Fruit fly (Drosophila melanogaster) whole organism, embryonic: ENCODE data around the gene mfr.
A peak's percentile ranks its signal among the peaks of the same experiment; 100 is the strongest.

Experiments
- Blimp-1 ChIP-seq: fragments of 200-800 bp; sonication (Bioruptor generic); optimal IDR thresholded peaks from 3 replicates; lab custom pipeline; 2018; ENCODE audit warnings: missing biosample characterization, missing genetic modification characterization, mild to moderate bottlenecking, moderate library complexity, missing genetic modification reagents
- C15 ChIP-seq: fragments of 200-800 bp; sonication (Bioruptor generic); IDR thresholded peaks from 3 replicates; pipeline ENCODE4 v1.3.6; 2022; ENCODE audit warnings: missing biosample characterization, missing genetic modification characterization
- CG10565 ChIP-seq: fragments of 200-800 bp; sonication (Bioruptor generic); optimal IDR thresholded peaks from 3 replicates; lab custom pipeline; 2016; ENCODE audit warnings: missing biosample characterization, mild to moderate bottlenecking, missing genetic modification characterization
- CG11560 ChIP-seq: fragments of 200-800 bp; sonication (Bioruptor generic); IDR thresholded peaks from 3 replicates; pipeline ENCODE4 v1.3.6; 2022; ENCODE audit warnings: missing biosample characterization, missing genetic modification characterization
- CG14710 ChIP-seq: fragments of 200-800 bp; sonication (Bioruptor generic); optimal IDR thresholded peaks from 3 replicates; lab custom pipeline; 2019; ENCODE audit warnings: missing biosample characterization, mild to moderate bottlenecking, missing genetic modification characterization, moderate library complexity
- CG15696 ChIP-seq: fragments of 200-800 bp; sonication (Bioruptor generic); optimal IDR thresholded peaks from 2 replicates; lab custom pipeline; 2019; ENCODE audit warnings: missing biosample characterization, mild to moderate bottlenecking, missing genetic modification characterization, moderate library complexity
- CG18619 ChIP-seq: fragments of 200-800 bp; sonication (Bioruptor generic); optimal IDR thresholded peaks from 3 replicates; lab custom pipeline; 2017; ENCODE audit warnings: missing biosample characterization, mild to moderate bottlenecking, missing genetic modification characterization
- CG18764 ChIP-seq: fragments of 200-800 bp; sonication (Bioruptor generic); optimal IDR thresholded peaks from 3 replicates; lab custom pipeline; 2016; ENCODE audit warnings: missing biosample characterization, missing genetic modification characterization
- CG30431 ChIP-seq: fragments of 200-800 bp; sonication (Bioruptor generic); optimal IDR thresholded peaks from 2 replicates; lab custom pipeline; 2017; ENCODE audit warnings: missing biosample characterization, missing genetic modification characterization
- CG33557 ChIP-seq: fragments of 200-800 bp; sonication (Bioruptor generic); optimal IDR thresholded peaks from 2 replicates; lab custom pipeline; 2019; ENCODE audit warnings: missing biosample characterization, mild to moderate bottlenecking, missing genetic modification characterization, moderate library complexity
- CG3407 ChIP-seq: fragments of 200-800 bp; sonication (Bioruptor generic); optimal IDR thresholded peaks from 2 replicates; lab custom pipeline; 2018; ENCODE audit warnings: missing biosample characterization, mild to moderate bottlenecking, missing genetic modification characterization
- CG3838 ChIP-seq: fragments of 200-800 bp; sonication (Bioruptor generic); optimal IDR thresholded peaks from 3 replicates; lab custom pipeline; 2016; ENCODE audit warnings: missing biosample characterization, missing genetic modification characterization
- CG4404 ChIP-seq: fragments of 200-800 bp; sonication (Bioruptor generic); IDR thresholded peaks from 2 replicates; pipeline ENCODE4 v1.3.6; 2022; ENCODE audit warnings: missing biosample characterization, missing genetic modification characterization
- CG6813 ChIP-seq: fragments of 200-800 bp; sonication (Bioruptor generic); optimal IDR thresholded peaks from 2 replicates; lab custom pipeline; 2017; ENCODE audit warnings: missing biosample characterization, missing genetic modification characterization, mild to moderate bottlenecking, moderate library complexity, missing genetic modification reagents
- CG6854 ChIP-seq: fragments of 200-800 bp; sonication (Bioruptor generic); optimal IDR thresholded peaks from 3 replicates; lab custom pipeline; 2017; ENCODE audit warnings: missing biosample characterization, mild to moderate bottlenecking, missing genetic modification characterization
- CG9215 ChIP-seq: fragments of 200-800 bp; sonication (Bioruptor generic); IDR thresholded peaks from 2 replicates; pipeline ENCODE4 v1.3.6; 2022; ENCODE audit warnings: missing biosample characterization, missing genetic modification characterization
- CG9817 ChIP-seq: fragments of 200-800 bp; sonication (Bioruptor generic); optimal IDR thresholded peaks from 2 replicates; lab custom pipeline; 2018; ENCODE audit warnings: missing biosample characterization, mild to moderate bottlenecking, missing genetic modification characterization, moderate library complexity
- CTCF ChIP-seq: fragments of 200-800 bp; sonication (Bioruptor generic); optimal IDR thresholded peaks from 2 replicates; lab custom pipeline; 2017; ENCODE audit warnings: missing biosample characterization, mild to moderate bottlenecking, missing genetic modification characterization, moderate library complexity
- CoRest ChIP-seq: fragments of 200-800 bp; sonication (Bioruptor generic); optimal IDR thresholded peaks from 3 replicates; lab custom pipeline; 2018; ENCODE audit warnings: missing biosample characterization, mild to moderate bottlenecking, missing genetic modification characterization, moderate library complexity
- CrebB ChIP-seq: fragments of 200-800 bp; sonication (Bioruptor generic); optimal IDR thresholded peaks from 3 replicates; lab custom pipeline; 2018; ENCODE audit warnings: missing biosample characterization, mild to moderate bottlenecking, missing genetic modification characterization
- Dek ChIP-seq: fragments of 200-800 bp; sonication (Bioruptor generic); optimal IDR thresholded peaks from 3 replicates; lab custom pipeline; 2019; ENCODE audit warnings: missing biosample characterization, mild to moderate bottlenecking, missing genetic modification characterization, moderate library complexity
- Doc2 ChIP-seq: fragments of 200-800 bp; sonication (Bioruptor generic); IDR thresholded peaks from 2 replicates; pipeline ENCODE4 v1.3.6; 2022; ENCODE audit warnings: missing biosample characterization, missing genetic modification characterization
- ERR ChIP-seq: fragments of 200-800 bp; sonication (Bioruptor generic); optimal IDR thresholded peaks from 2 replicates; lab custom pipeline; 2016; ENCODE audit warnings: missing biosample characterization, missing genetic modification characterization
- H2.0 ChIP-seq: fragments of 200-800 bp; sonication (Bioruptor generic); IDR thresholded peaks from 2 replicates; pipeline ENCODE4 v1.3.6; 2022; ENCODE audit warnings: missing biosample characterization, missing genetic modification characterization
- Hey ChIP-seq: fragments of 200-800 bp; sonication (Bioruptor generic); optimal IDR thresholded peaks from 3 replicates; lab custom pipeline; 2018; ENCODE audit warnings: missing biosample characterization, mild to moderate bottlenecking, missing genetic modification characterization
- Hr51 ChIP-seq, 2 experiments: fragments of 200-800 bp; sonication (Bioruptor generic); optimal IDR thresholded peaks; 2 replicates in 1 of 2; 3 replicates in 1 of 2; lab custom pipeline; 2016 to 2018; ENCODE audit warnings: missing biosample characterization in 2 of 2, missing genetic modification characterization in 2 of 2, mild to moderate bottlenecking in 1 of 2, moderate library complexity in 1 of 2
- MTF-1 ChIP-seq: fragments of 200-800 bp; sonication (Bioruptor generic); optimal IDR thresholded peaks from 2 replicates; lab custom pipeline; 2018; ENCODE audit warnings: missing biosample characterization, mild to moderate bottlenecking, missing genetic modification characterization, borderline replicate concordance
- NC2α ChIP-seq: fragments of 200-800 bp; sonication (Bioruptor generic); optimal IDR thresholded peaks from 2 replicates; lab custom pipeline; 2016; ENCODE audit warnings: missing biosample characterization, missing genetic modification characterization
- Poxn ChIP-seq: fragments of 200-800 bp; sonication (Bioruptor generic); IDR thresholded peaks from 2 replicates; pipeline ENCODE4 v1.3.6; 2022; ENCODE audit warnings: missing biosample characterization, missing genetic modification characterization
- Side ChIP-seq: fragments of 200-800 bp; sonication (Bioruptor generic); optimal IDR thresholded peaks from 2 replicates; lab custom pipeline; 2016; ENCODE audit warnings: missing biosample characterization, missing genetic modification characterization
- Sin3A ChIP-seq: fragments of >200 bp; optimal IDR thresholded peaks from 2 replicates; lab custom pipeline; 2018
- Spps ChIP-seq: fragments of 200-800 bp; sonication (Bioruptor generic); optimal IDR thresholded peaks from 2 replicates; lab custom pipeline; 2018; ENCODE audit warnings: missing biosample characterization, mild to moderate bottlenecking, missing genetic modification characterization
- Xrp1 ChIP-seq: fragments of 200-800 bp; sonication (Bioruptor generic); IDR thresholded peaks from 2 replicates; pipeline ENCODE4 v1.3.6; 2022; ENCODE audit warnings: missing biosample characterization, missing genetic modification characterization
- ase ChIP-seq: fragments of 200-800 bp; sonication (Bioruptor generic); IDR thresholded peaks from 3 replicates; pipeline ENCODE4 v1.3.6; 2022; ENCODE audit warnings: missing biosample characterization, missing genetic modification characterization
- ash1 ChIP-seq: fragments of 200-800 bp; sonication (Bioruptor generic); optimal IDR thresholded peaks from 2 replicates; lab custom pipeline; 2018; ENCODE audit warnings: missing biosample characterization, mild to moderate bottlenecking, missing genetic modification characterization
- br ChIP-seq: fragments of >200 bp; optimal IDR thresholded peaks from 2 replicates; lab custom pipeline; 2017
- croc ChIP-seq: fragments of 200-800 bp; sonication (Bioruptor generic); conservative IDR thresholded peaks from 3 replicates; pipeline ENCODE4 v1.3.6; 2022; ENCODE audit warnings: missing biosample characterization, missing genetic modification characterization
- dimm ChIP-seq: fragments of 200-800 bp; sonication (Bioruptor generic); IDR thresholded peaks from 2 replicates; pipeline ENCODE4 v1.3.6; 2022; ENCODE audit warnings: missing biosample characterization, missing genetic modification characterization
- ewg ChIP-seq: fragments of 200-800 bp; sonication (Bioruptor generic); optimal IDR thresholded peaks from 3 replicates; lab custom pipeline; 2017; ENCODE audit warnings: mild to moderate bottlenecking, missing biosample characterization, missing genetic modification reagents, missing genetic modification characterization
- gem ChIP-seq: fragments of 200-800 bp; sonication (Bioruptor generic); optimal IDR thresholded peaks from 2 replicates; lab custom pipeline; 2019; ENCODE audit warnings: missing biosample characterization, mild to moderate bottlenecking, missing genetic modification characterization, moderate library complexity
- kni ChIP-seq: fragments of 200-800 bp; sonication (Bioruptor generic); optimal IDR thresholded peaks from 3 replicates; lab custom pipeline; 2017; ENCODE audit warnings: mild to moderate bottlenecking, missing biosample characterization, missing genetic modification reagents, missing genetic modification characterization
- nom ChIP-seq: fragments of 200-800 bp; sonication (Bioruptor generic); optimal IDR thresholded peaks from 2 replicates; lab custom pipeline; 2017; ENCODE audit warnings: missing biosample characterization, missing genetic modification characterization, mild to moderate bottlenecking, moderate library complexity, missing genetic modification reagents
- pb ChIP-seq: fragments of 200-800 bp; sonication (Bioruptor generic); optimal IDR thresholded peaks from 3 replicates; lab custom pipeline; 2016; ENCODE audit warnings: missing biosample characterization, missing genetic modification characterization
- pho ChIP-seq: fragments of 200-800 bp; sonication (Bioruptor generic); optimal IDR thresholded peaks from 2 replicates; lab custom pipeline; 2016; ENCODE audit warnings: missing biosample characterization, missing genetic modification characterization
- sens ChIP-seq: fragments of 200-800 bp; sonication (Bioruptor generic); peaks from one replicate; lab custom pipeline; 2016; ENCODE audit warnings: missing biosample characterization, missing genetic modification characterization
- ssp ChIP-seq: fragments of 200-800 bp; sonication (Bioruptor generic); IDR thresholded peaks from 2 replicates; pipeline ENCODE4 v1.3.6; 2022; ENCODE audit warnings: missing biosample characterization, missing genetic modification characterization
- sug ChIP-seq: fragments of 200-800 bp; optimal IDR thresholded peaks from 2 replicates; lab custom pipeline; 2019; ENCODE audit warnings: missing biosample characterization, mild to moderate bottlenecking, missing genetic modification characterization, moderate library complexity
- tio ChIP-seq: fragments of 200-800 bp; sonication (Bioruptor generic); optimal IDR thresholded peaks from 2 replicates; lab custom pipeline; 2017; ENCODE audit warnings: missing biosample characterization, missing genetic modification characterization, inconsistent platforms
- tll ChIP-seq, 2 experiments: fragments of 200-800 bp in 1 of 2; fragments of >200 bp in 1 of 2; sonication (Bioruptor generic) in 1 of 2; optimal IDR thresholded peaks; 2 replicates each; lab custom pipeline; 2017 to 2019; ENCODE audit warnings: missing biosample characterization in 2 of 2, missing genetic modification characterization in 2 of 2, mild to moderate bottlenecking in 1 of 2, moderate library complexity in 1 of 2
- trem ChIP-seq: fragments of 200-800 bp; optimal IDR thresholded peaks from 3 replicates; lab custom pipeline; 2019; ENCODE audit warnings: missing biosample characterization, mild to moderate bottlenecking, missing genetic modification characterization, moderate library complexity
- tx ChIP-seq: fragments of 200-800 bp; sonication (Bioruptor generic); optimal IDR thresholded peaks from 2 replicates; lab custom pipeline; 2016; ENCODE audit warnings: missing biosample characterization, missing genetic modification characterization
- unc-4 ChIP-seq: fragments of 200-800 bp; sonication (Bioruptor generic); IDR thresholded peaks from 2 replicates; pipeline ENCODE4 v1.3.6; 2022; ENCODE audit warnings: missing biosample characterization, missing genetic modification characterization; ENCODE audit not compliant: partially characterized antibody
- yki ChIP-seq: fragments of >200 bp; optimal IDR thresholded peaks from 3 replicates; lab custom pipeline; 2018

Gene mfr

dm6 chr3L:8925679-8926078 is 13.2 kb upstream of the mfr start (continued):
- TF ChIP-seq Hr51 (GFP tag; optimal IDR thresholded peaks at IDR 0.05; lab: Kevin White, UChicago) (no peak), NC2α (GFP tag; lab: Kevin White, UChicago) (no peak), CG11560 (tag; lab: Robert Waterston, UW) (no peak), Doc2 (GFP tag; lab: Robert Waterston, UW) (no peak), CG3838 (GFP tag; lab: Kevin White, UChicago) (no peak), croc (GFP tag; lab: Robert Waterston, UW) (no peak), trem (tag; lab: Kevin White, UChicago) (no peak), ssp (GFP tag; lab: Robert Waterston, UW) (no peak), CG6813 (GFP tag; lab: Kevin White, UChicago) (peak; percentile 48), CG6854 (GFP tag; lab: Kevin White, UChicago) (no peak), sens (GFP tag; lab: Kevin White, UChicago) (peak; percentile 85), nom (GFP tag; lab: Kevin White, UChicago) (no peak), Hey (no peak), CG30431 (no peak), CrebB (no peak), unc-4 (no peak), CG4404 (GFP tag; lab: Robert Waterston, UW) (no peak), CG9817 (tag; lab: Kevin White, UChicago) (no peak), Dek (tag; lab: Kevin White, UChicago) (no peak), Blimp-1 (GFP tag; lab: Kevin White, UChicago) (peak; percentile 94), CTCF (GFP tag; lab: Kevin White, UChicago) (no peak), gem (tag; lab: Kevin White, UChicago) (peak; percentile 60), C15 (no peak), Spps (tag; lab: Kevin White, UChicago) (peak; percentile 42), tx (GFP tag; lab: Kevin White, UChicago) (no peak), H2.0 (GFP tag; lab: Robert Waterston, UW) (no peak), CG9215 (GFP tag; lab: Robert Waterston, UW) (no peak), MTF-1 (GFP tag; lab: Kevin White, UChicago) (peak; percentile 10), ERR (GFP tag; lab: Kevin White, UChicago) (no peak), ewg (GFP tag; lab: Kevin White, UChicago) (peak; percentile 10), br (lab: Kevin White, UChicago) (no peak), yki (lab: Kevin White, UChicago) (no peak), CG15696 (peak; percentile 33), CG14710 (tag; lab: Kevin White, UChicago) (peak; percentile 58), CG18619 (GFP tag; lab: Kevin White, UChicago) (no peak), Poxn (no peak), pb (GFP tag; lab: Kevin White, UChicago) (no peak), dimm (GFP tag; lab: Robert Waterston, UW) (no peak), Side (GFP tag; lab: Kevin White, UChicago) (no peak), Sin3A (lab: Kevin White, UChicago) (no peak), tio (no peak), pho (GFP tag; lab: Kevin White, UChicago) (no peak), CoRest (tag; lab: Kevin White, UChicago) (peak; percentile 33), ash1 (no peak), CG33557 (GFP tag; lab: Kevin White, UChicago) (peak; percentile 63), Xrp1 (GFP tag; lab: Robert Waterston, UW) (peak; percentile 74), ase (GFP tag; lab: Robert Waterston, UW) (no peak), kni (GFP tag; lab: Kevin White, UChicago) (peak; percentile 90), CG3407 (GFP tag; lab: Kevin White, UChicago) (peak; percentile 73), CG10565 (GFP tag; lab: Kevin White, UChicago) (no peak), tll (GFP tag; optimal IDR thresholded peaks at IDR 0.05; lab: Kevin White, UChicago) (no peak), sug (tag; lab: Kevin White, UChicago) (no peak), CG18764 (GFP tag; lab: Kevin White, UChicago) (no peak)
